Worm (Caenorhabditis elegans): ENCODE results near the gene Y16E11A.4.
"Not testable (repeated sequence)": the region's sequence is repeated elsewhere in the genome, so short reads cannot be mapped to it uniquely, and the experiment has no call there.

ce11 chrII:1955568-1955967 lies 31.5 kb upstream of the Y16E11A.4 start, which contains the start of gene math-49:
- not testable (repeated sequence) for TF ChIP-seq pqm-1 (tag; optimal IDR thresholded peaks at IDR 0.05); snpc-4 (tag; optimal IDR thresholded peaks at IDR 0.05); lsy-2 (tag; optimal IDR thresholded peaks at IDR 0.05); ceh-82 (tag; optimal IDR thresholded peaks at IDR 0.05); aly-2 (tag; optimal IDR thresholded peaks at IDR 0.05); nhr-28 (tag; optimal IDR thresholded peaks at IDR 0.05); nhr-20 (tag; optimal IDR thresholded peaks at IDR 0.05); unc-62 (GFP tag; optimal IDR thresholded peaks at IDR 0.05)

Data from whole organism, L1 larva.